Fruit fly (Drosophila melanogaster): Measurements from ENCODE around the gene ro.

Gene ro

dm6 chr3R:26866577-26867456 is 14.2 kb downstream of the ro start, which contains the start of the genes ball and His2Av (continued):
- peak; percentile 83 for TF ChIP-seq HLH4C (GFP tag; IDR thresholded peaks at IDR 0.05; ENCODE audit: partially characterized antibody)
- peak; percentile 92 for TF ChIP-seq CG2120 (GFP tag; optimal IDR thresholded peaks at IDR 0.05)
- TF ChIP-seq CG18262 (tag; optimal IDR thresholded peaks at IDR 0.05) = peak; percentile 72
- peak; percentile 77 for TF ChIP-seq esg (GFP tag; conservative IDR thresholded peaks at IDR 0.05)
- TF ChIP-seq ewg (GFP tag; optimal IDR thresholded peaks at IDR 0.05) = peak; percentile 86
- TF ChIP-seq H15 (GFP tag; IDR thresholded peaks at IDR 0.05) = peak; percentile 83
- TF ChIP-seq CG7556 (GFP tag; optimal IDR thresholded peaks at IDR 0.05) = peak; percentile 65
- TF ChIP-seq tll (GFP tag; optimal IDR thresholded peaks at IDR 0.05) = peak in 1 of 2 experiments; percentile 51
- peak; percentile 61; the same call in 1 of the 2 replicates for TF ChIP-seq CG4404 (GFP tag; IDR thresholded peaks at IDR 0.05)
- TF ChIP-seq tap (tag; optimal IDR thresholded peaks at IDR 0.05) = peak; percentile 53
- peak; percentile 80 for TF ChIP-seq CG12155 (GFP tag; optimal IDR thresholded peaks at IDR 0.05)
- peak; percentile 65 for TF ChIP-seq ssp (GFP tag; IDR thresholded peaks at IDR 0.05)
- no peak for TF ChIP-seq CG10565 (GFP tag; optimal IDR thresholded peaks at IDR 0.05)
- peak; percentile 78 for TF ChIP-seq fu2 (GFP tag; optimal IDR thresholded peaks at IDR 0.05)
- peak; percentile 94 for TF ChIP-seq jumu (GFP tag; optimal IDR thresholded peaks at IDR 0.05)
- no peak for TF ChIP-seq TFAM (GFP tag; optimal IDR thresholded peaks at IDR 0.05)
- TF ChIP-seq Scr (GFP tag; IDR thresholded peaks at IDR 0.05; ENCODE audit: partially characterized antibody) = peak; percentile 92
- peak; percentile 54 for TF ChIP-seq Usf (GFP tag; optimal IDR thresholded peaks at IDR 0.05)
- peak; percentile 83 for TF ChIP-seq her (GFP tag; optimal IDR thresholded peaks at IDR 0.05)

- no peak for TF ChIP-seq otp (GFP tag; IDR thresholded peaks at IDR 0.05)
- TF ChIP-seq Sin3A (optimal IDR thresholded peaks at IDR 0.05) = peak; percentile 81
- TF ChIP-seq Vsx1 (GFP tag; optimal IDR thresholded peaks at IDR 0.05) = peak; percentile 15
- peak; percentile 44 for TF ChIP-seq CG2116 (GFP tag; optimal IDR thresholded peaks at IDR 0.05)
- TF ChIP-seq scrt (GFP tag; optimal IDR thresholded peaks at IDR 0.05) = peak; percentile 65
- peak; percentile 5 for TF ChIP-seq CG17186 (GFP tag; optimal IDR thresholded peaks at IDR 0.05)
- 0 out of 4 replicates have a peak, but pooled peaks have one; percentile 31 for TF ChIP-seq chinmo (GFP tag; IDR thresholded peaks at IDR 0.05; ENCODE audit: partially characterized antibody)
- TF ChIP-seq disco-r (GFP tag; optimal IDR thresholded peaks at IDR 0.05) = no peak
- TF ChIP-seq Elba2 (GFP tag; optimal IDR thresholded peaks at IDR 0.05) = peak; percentile 90
- TF ChIP-seq CG6791 (GFP tag; IDR thresholded peaks at IDR 0.05; ENCODE audit: partially characterized antibody) = 0 out of 3 replicates have a peak, but pooled peaks have one; percentile 17
- TF ChIP-seq vvl (GFP tag; IDR thresholded peaks at IDR 0.05) = 0 out of 2 replicates have a peak, but pooled peaks have one; percentile 16
- TF ChIP-seq org-1 (GFP tag; optimal IDR thresholded peaks at IDR 0.05) = no peak
- no peak for TF ChIP-seq cato (GFP tag; optimal IDR thresholded peaks at IDR 0.05; ENCODE audit: borderline replicate concordance)
- peak; percentile 66 for TF ChIP-seq CG3995 (GFP tag; optimal IDR thresholded peaks at IDR 0.05)
- TF ChIP-seq Ets97D (GFP tag; optimal IDR thresholded peaks at IDR 0.05) = peak; percentile 62
- peak; percentile 9 for TF ChIP-seq CG8924 (tag; optimal IDR thresholded peaks at IDR 0.05)
- TF ChIP-seq CG1603 (tag; optimal IDR thresholded peaks at IDR 0.05) = peak; percentile 54
- peak; percentile 17 for TF ChIP-seq CG2712 (tag; optimal IDR thresholded peaks at IDR 0.05)
- no peak for TF ChIP-seq bab2 (GFP tag; optimal IDR thresholded peaks at IDR 0.05)
- peak; percentile 50 for TF ChIP-seq CoRest (tag; optimal IDR thresholded peaks at IDR 0.05)
- TF ChIP-seq E2f2 (GFP tag; IDR thresholded peaks at IDR 0.05) = peak; percentile 88
- TF ChIP-seq grau (tag; optimal IDR thresholded peaks at IDR 0.05) = no peak
- TF ChIP-seq Med (GFP tag) = peak; percentile 63
- TF ChIP-seq ewg (GFP tag; optimal IDR thresholded peaks at IDR 0.05) = no peak
- peak; percentile 63 for TF ChIP-seq pzg (GFP tag; optimal IDR thresholded peaks at IDR 0.05)
- peak; percentile 79 for TF ChIP-seq Myb (GFP tag; optimal IDR thresholded peaks at IDR 0.05)
- TF ChIP-seq CG32532 (GFP tag; IDR thresholded peaks at IDR 0.05) = no peak
- peak; percentile 12 for TF ChIP-seq sug (tag; optimal IDR thresholded peaks at IDR 0.05)
- peak; percentile 99 for TF ChIP-seq CG14710 (tag; optimal IDR thresholded peaks at IDR 0.05)
Observed at dm6 chr3R:26862848-26863448, 18.0 kb downstream of the ro start, which contains the start of the genes Lerp and IntS12. Lerp (minus strand) TSS chr3R:26863130. IntS12 (plus strand) TSS chr3R:26863376.

All from whole organism, embryonic.